Fruit fly (Drosophila melanogaster) whole organism, embryonic: ENCODE data around the gene CG13086.
A peak's percentile ranks its signal among the peaks of the same experiment; 100 is the strongest.

Experiments used
- Bteb2 ChIP-seq: fragments of 200-800 bp; sonication (Bioruptor generic); optimal IDR thresholded peaks from 2 replicates; lab custom pipeline; 2016; ENCODE audit warnings: missing biosample characterization, missing genetic modification characterization
- CG10267 ChIP-seq: fragments of 200-800 bp; sonication (Bioruptor generic); optimal IDR thresholded peaks from 2 replicates; lab custom pipeline; 2018; ENCODE audit warnings: missing biosample characterization, mild to moderate bottlenecking, missing genetic modification characterization, moderate library complexity
- CG11456 ChIP-seq: fragments of 200-800 bp; sonication (Bioruptor generic); IDR thresholded peaks from 3 replicates; pipeline ENCODE4 v1.3.6; 2022; ENCODE audit warnings: missing biosample characterization, missing genetic modification characterization
- CG11560 ChIP-seq: fragments of 200-800 bp; sonication (Bioruptor generic); IDR thresholded peaks from 3 replicates; pipeline ENCODE4 v1.3.6; 2022; ENCODE audit warnings: missing biosample characterization, missing genetic modification characterization
- CG11695 ChIP-seq: fragments of 200-800 bp; sonication (Bioruptor generic); IDR thresholded peaks from 3 replicates; pipeline ENCODE4 v1.3.6; 2022; ENCODE audit warnings: missing biosample characterization, missing genetic modification characterization
- CG12391 ChIP-seq: fragments of 200-800 bp; sonication (Bioruptor generic); optimal IDR thresholded peaks from 3 replicates; lab custom pipeline; 2018; ENCODE audit warnings: missing biosample characterization, mild to moderate bottlenecking, missing genetic modification characterization, moderate library complexity
- CG12744 ChIP-seq: fragments of 200-800 bp; sonication (Bioruptor generic); optimal IDR thresholded peaks from 2 replicates; lab custom pipeline; 2016; ENCODE audit warnings: missing biosample characterization, missing genetic modification characterization
- CG14667 ChIP-seq: fragments of 200-800 bp; sonication (Bioruptor generic); IDR thresholded peaks from 2 replicates; pipeline ENCODE4 v1.3.6; 2022; ENCODE audit warnings: missing biosample characterization, missing genetic modification characterization
- CG1603 ChIP-seq: fragments of 200-800 bp; sonication (Bioruptor generic); optimal IDR thresholded peaks from 2 replicates; lab custom pipeline; 2019; ENCODE audit warnings: missing biosample characterization, mild to moderate bottlenecking, missing genetic modification characterization, moderate library complexity
- CG18011 ChIP-seq: fragments of 200-800 bp; sonication (Bioruptor generic); optimal IDR thresholded peaks from 2 replicates; lab custom pipeline; 2017; ENCODE audit warnings: missing biosample characterization, missing genetic modification characterization, mild to moderate bottlenecking, moderate library complexity, missing genotype
- CG2678 ChIP-seq: fragments of 200-800 bp; sonication (Bioruptor generic); optimal IDR thresholded peaks from 3 replicates; lab custom pipeline; 2019; ENCODE audit warnings: missing biosample characterization, mild to moderate bottlenecking, missing genetic modification characterization, moderate library complexity
- CG2875 ChIP-seq: fragments of 200-800 bp; sonication (Bioruptor generic); optimal IDR thresholded peaks from 2 replicates; lab custom pipeline; 2017; ENCODE audit warnings: missing biosample characterization, mild to moderate bottlenecking, missing genetic modification characterization, missing genetic modification reagents
- CG32532 ChIP-seq: fragments of 200-800 bp; sonication (Bioruptor generic); IDR thresholded peaks from 2 replicates; pipeline ENCODE4 v1.3.6; 2022; ENCODE audit warnings: missing biosample characterization, missing genetic modification characterization
- CG3281 ChIP-seq: fragments of 200-800 bp; sonication (Bioruptor generic); optimal IDR thresholded peaks from 3 replicates; lab custom pipeline; 2017; ENCODE audit warnings: missing biosample characterization, mild to moderate bottlenecking, missing genetic modification characterization
- CG43689 ChIP-seq: fragments of 200-800 bp; sonication (Bioruptor generic); IDR thresholded peaks from 2 replicates; pipeline ENCODE4 v1.3.6; 2022; ENCODE audit warnings: missing biosample characterization, missing genetic modification characterization
- CG5180 ChIP-seq: fragments of 200-800 bp; sonication (Bioruptor generic); optimal IDR thresholded peaks from 3 replicates; lab custom pipeline; 2017; ENCODE audit warnings: missing biosample characterization, missing genetic modification characterization, mild to moderate bottlenecking, moderate library complexity, missing genetic modification reagents
- CG5953 ChIP-seq: fragments of 200-800 bp; sonication (Bioruptor generic); IDR thresholded peaks from 2 replicates; pipeline ENCODE4 v1.3.6; 2022; ENCODE audit warnings: missing biosample characterization, missing genetic modification characterization
- CG6175 ChIP-seq: fragments of 200-800 bp; sonication (Bioruptor generic); IDR thresholded peaks from 3 replicates; pipeline ENCODE4 v1.3.6; 2022; ENCODE audit warnings: missing biosample characterization, missing genetic modification characterization
- CG7556 ChIP-seq: fragments of 200-800 bp; sonication (Bioruptor generic); optimal IDR thresholded peaks from 2 replicates; lab custom pipeline; 2017; ENCODE audit warnings: missing biosample characterization, mild to moderate bottlenecking, missing genetic modification characterization
- CG8281 ChIP-seq: fragments of 200-800 bp; sonication (Bioruptor generic); optimal IDR thresholded peaks from 2 replicates; lab custom pipeline; 2018; ENCODE audit warnings: missing biosample characterization, mild to moderate bottlenecking, missing genetic modification characterization, moderate library complexity
- CG8359 ChIP-seq: fragments of 200-800 bp; sonication (Bioruptor generic); optimal IDR thresholded peaks from 2 replicates; lab custom pipeline; 2017; ENCODE audit warnings: missing biosample characterization, mild to moderate bottlenecking, missing genetic modification characterization, borderline replicate concordance
- Camta ChIP-seq: fragments of 200-800 bp; sonication (Bioruptor generic); optimal IDR thresholded peaks from 2 replicates; lab custom pipeline; 2016; ENCODE audit warnings: missing biosample characterization, missing genetic modification characterization
- CoRest ChIP-seq: fragments of 200-800 bp; sonication (Bioruptor generic); optimal IDR thresholded peaks from 3 replicates; lab custom pipeline; 2018; ENCODE audit warnings: missing biosample characterization, mild to moderate bottlenecking, missing genetic modification characterization, moderate library complexity
- Dref ChIP-seq: fragments of 200-800 bp; sonication (Bioruptor generic); IDR thresholded peaks from 2 replicates; pipeline ENCODE4 v1.3.6; 2022; ENCODE audit warnings: missing biosample characterization, missing genetic modification characterization
- HHEX ChIP-seq: fragments of 200-800 bp; sonication (Bioruptor generic); optimal IDR thresholded peaks from 3 replicates; lab custom pipeline; 2017; ENCODE audit warnings: missing biosample characterization, mild to moderate bottlenecking, missing genetic modification characterization, missing genetic modification reagents
- Hey ChIP-seq: fragments of 200-800 bp; sonication (Bioruptor generic); optimal IDR thresholded peaks from 3 replicates; lab custom pipeline; 2018; ENCODE audit warnings: missing biosample characterization, mild to moderate bottlenecking, missing genetic modification characterization
- Hmr ChIP-seq: fragments of 200-800 bp; sonication (Bioruptor generic); optimal IDR thresholded peaks from 3 replicates; lab custom pipeline; 2017; ENCODE audit warnings: mild to moderate bottlenecking, missing biosample characterization, missing genetic modification reagents, missing genetic modification characterization
- Med ChIP-seq: fragments of 200-800 bp; sonication (Bioruptor generic); peaks from one replicate; lab custom pipeline; 2016; ENCODE audit warnings: missing biosample characterization, missing genetic modification characterization, mild to moderate bottlenecking, inconsistent platforms, moderate library complexity
- Sry-β ChIP-seq: fragments of 200-800 bp; sonication (Bioruptor generic); optimal IDR thresholded peaks from 2 replicates; lab custom pipeline; 2018; ENCODE audit warnings: missing biosample characterization, mild to moderate bottlenecking, missing genetic modification characterization, moderate library complexity
- Ssrp ChIP-seq: fragments of 200-800 bp; sonication (Bioruptor generic); optimal IDR thresholded peaks from 2 replicates; lab custom pipeline; 2018; ENCODE audit warnings: missing biosample characterization, mild to moderate bottlenecking, missing genetic modification characterization, moderate library complexity
- Taf1 ChIP-seq: fragments of 200-800 bp; sonication (Bioruptor generic); IDR thresholded peaks from 2 replicates; pipeline ENCODE4 v1.3.6; 2022; ENCODE audit warnings: missing biosample characterization, missing genetic modification characterization
- Tbp ChIP-seq: fragments of >200 bp; optimal IDR thresholded peaks from 2 replicates; lab custom pipeline; 2018; ENCODE audit warnings: missing biosample characterization, missing genetic modification characterization
- Vsx1 ChIP-seq: fragments of 200-800 bp; sonication (Bioruptor generic); optimal IDR thresholded peaks from 2 replicates; lab custom pipeline; 2017; ENCODE audit warnings: missing biosample characterization, mild to moderate bottlenecking, missing genetic modification characterization, missing genetic modification reagents
- ci ChIP-seq: fragments of 200-800 bp; sonication (Bioruptor generic); IDR thresholded peaks from 3 replicates; pipeline ENCODE4 v1.3.6; 2022; ENCODE audit warnings: missing biosample characterization, missing genetic modification characterization
- crc ChIP-seq: fragments of 200-800 bp; sonication (Bioruptor generic); optimal IDR thresholded peaks from 2 replicates; lab custom pipeline; 2016; ENCODE audit warnings: missing biosample characterization, missing genetic modification characterization
- crp ChIP-seq, 2 experiments: fragments of 200-800 bp; sonication (Bioruptor generic); optimal IDR thresholded peaks; 2 replicates in 1 of 2; 3 replicates in 1 of 2; lab custom pipeline; 2017; ENCODE audit warnings: missing biosample characterization in 2 of 2, missing genetic modification characterization in 2 of 2, mild to moderate bottlenecking in 1 of 2, moderate library complexity in 1 of 2
- dan ChIP-seq: fragments of 200-800 bp; sonication (Bioruptor generic); IDR thresholded peaks from 2 replicates; pipeline ENCODE4 v1.3.6; 2022; ENCODE audit warnings: missing biosample characterization, missing genetic modification characterization
- gfzf ChIP-seq: fragments of 200-800 bp; sonication (Bioruptor generic); optimal IDR thresholded peaks from 2 replicates; lab custom pipeline; 2016; ENCODE audit warnings: missing biosample characterization, mild to moderate bottlenecking, missing genetic modification characterization, moderate library complexity
- ind ChIP-seq: fragments of 200-800 bp; sonication (Bioruptor generic); optimal IDR thresholded peaks from 3 replicates; lab custom pipeline; 2016; ENCODE audit warnings: missing biosample characterization, missing genetic modification characterization
- lab ChIP-seq: fragments of 200-800 bp; sonication (Bioruptor generic); optimal IDR thresholded peaks from 3 replicates; lab custom pipeline; 2017; ENCODE audit warnings: missing biosample characterization, missing genetic modification characterization, mild to moderate bottlenecking, moderate library complexity, missing genetic modification reagents
- nerfin-1 ChIP-seq: fragments of 200-800 bp; sonication (Bioruptor generic); optimal IDR thresholded peaks from 3 replicates; lab custom pipeline; 2019; ENCODE audit warnings: missing biosample characterization, mild to moderate bottlenecking, missing genetic modification characterization, moderate library complexity
- p53 ChIP-seq: fragments of 200-800 bp; sonication (Bioruptor generic); optimal IDR thresholded peaks from 2 replicates; lab custom pipeline; 2016; ENCODE audit warnings: missing biosample characterization, missing genetic modification characterization
- ro ChIP-seq: fragments of 200-800 bp; sonication (Bioruptor generic); IDR thresholded peaks from 2 replicates; pipeline ENCODE4 v1.3.6; 2022; ENCODE audit warnings: missing biosample characterization, missing genetic modification characterization
- so ChIP-seq: fragments of 200-800 bp; sonication (Bioruptor generic); IDR thresholded peaks from 3 replicates; pipeline ENCODE4 v1.3.6; 2022; ENCODE audit warnings: missing biosample characterization, missing genetic modification characterization
- sob ChIP-seq: fragments of 200-800 bp; sonication (Bioruptor generic); IDR thresholded peaks from 2 replicates; pipeline ENCODE4 v1.3.6; 2022; ENCODE audit warnings: missing biosample characterization, missing genetic modification characterization
- sqz ChIP-seq: fragments of 200-800 bp; sonication (Bioruptor generic); optimal IDR thresholded peaks from 3 replicates; lab custom pipeline; 2018; ENCODE audit warnings: missing biosample characterization, mild to moderate bottlenecking, missing genetic modification characterization
- stwl ChIP-seq: fragments of 200-800 bp; sonication (Bioruptor generic); optimal IDR thresholded peaks from 3 replicates; lab custom pipeline; 2018; ENCODE audit warnings: missing biosample characterization, mild to moderate bottlenecking, missing genetic modification characterization, moderate library complexity
- tin ChIP-seq: fragments of 200-800 bp; sonication (Bioruptor generic); optimal IDR thresholded peaks from 3 replicates; lab custom pipeline; 2016; ENCODE audit warnings: missing biosample characterization, missing genetic modification characterization
- tx ChIP-seq: fragments of 200-800 bp; sonication (Bioruptor generic); optimal IDR thresholded peaks from 2 replicates; lab custom pipeline; 2016; ENCODE audit warnings: missing biosample characterization, missing genetic modification characterization
- vvl ChIP-seq: fragments of 200-800 bp; sonication (Bioruptor generic); IDR thresholded peaks from 2 replicates; pipeline ENCODE4 v1.3.6; 2022; ENCODE audit warnings: missing biosample characterization, missing genetic modification characterization
- zf30C ChIP-seq: fragments of 200-800 bp; sonication (Bioruptor generic); optimal IDR thresholded peaks from 3 replicates; lab custom pipeline; 2018; ENCODE audit warnings: missing biosample characterization, mild to moderate bottlenecking, missing genetic modification characterization

CG13086 gene

DNA sequence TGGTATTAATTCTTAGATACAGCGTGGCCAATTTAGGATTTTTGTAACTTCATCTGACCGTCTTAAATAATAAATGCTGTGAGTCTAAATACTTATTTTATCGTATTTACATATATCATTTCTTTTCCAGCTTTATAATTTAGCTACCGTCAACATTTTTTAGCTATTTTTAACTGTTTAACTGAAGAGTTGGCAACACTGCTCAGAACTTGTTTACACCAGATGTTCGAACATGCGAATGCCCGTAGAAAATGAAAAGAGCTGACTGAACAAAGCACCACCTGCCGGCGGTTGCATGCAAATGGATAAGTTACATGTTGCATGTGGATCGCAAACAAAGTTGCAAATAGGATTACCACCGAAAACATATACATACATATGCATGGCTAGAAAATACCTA, 645 bp upstream of the CG13086 start (continued):
- TF ChIP-seq Sry-β (peak; percentile 95), CG10267 (tag; lab: Kevin White, UChicago) (no peak), CG5180 (GFP tag; lab: Kevin White, UChicago) (peak; percentile 100), tin (GFP tag; lab: Kevin White, UChicago) (peak; percentile 6), CG2875 (GFP tag; lab: Kevin White, UChicago) (peak; percentile 12), lab (GFP tag; lab: Kevin White, UChicago) (no peak), Med (GFP tag; lab: Kevin White, UChicago) (peak; percentile 88), CG18011 (no peak), CG11560 (tag; lab: Robert Waterston, UW) (no peak), CG32532 (GFP tag; lab: Robert Waterston, UW) (peak; percentile 52; the same call in 1 of the 2 replicates), CG43689 (GFP tag; lab: Robert Waterston, UW) (no peak), CG7556 (GFP tag; lab: Kevin White, UChicago) (peak; percentile 4), CG12391 (tag; lab: Kevin White, UChicago) (peak; percentile 12), gfzf (GFP tag; lab: Kevin White, UChicago) (no peak), HHEX (GFP tag; lab: Kevin White, UChicago) (no peak), Hmr (GFP tag; lab: Kevin White, UChicago) (peak; percentile 6), CG14667 (GFP tag; lab: Robert Waterston, UW) (no peak), CG6175 (GFP tag; lab: Robert Waterston, UW) (peak; percentile 87; the same call in 2 of the 3 replicates), crp (GFP tag; optimal IDR thresholded peaks at IDR 0.05; lab: Kevin White, UChicago) (peak in 1 of 2 experiments; percentile 30), Dref (GFP tag; lab: Robert Waterston, UW) (no peak), CG11695 (no peak), so (no peak), Taf1 (GFP tag; lab: Robert Waterston, UW) (no peak), nerfin-1 (tag; lab: Kevin White, UChicago) (peak; percentile 60), Ssrp (tag; lab: Kevin White, UChicago) (no peak), dan (GFP tag; lab: Robert Waterston, UW) (no peak), zf30C (GFP tag; lab: Kevin White, UChicago) (no peak), CG1603 (tag; lab: Kevin White, UChicago) (peak; percentile 28), CG12744 (GFP tag; lab: Kevin White, UChicago) (no peak), CG3281 (GFP tag; lab: Kevin White, UChicago) (peak; percentile 30), Camta (GFP tag; lab: Kevin White, UChicago) (no peak), CG8281 (tag; lab: Kevin White, UChicago) (no peak), ci (GFP tag; lab: Robert Waterston, UW) (0 out of 3 replicates have a peak, but pooled peaks have one; percentile 51), sob (GFP tag; lab: Robert Waterston, UW) (0 out of 2 replicates have a peak, but pooled peaks have one; percentile 9), CG2678 (peak; percentile 11), CoRest (tag; lab: Kevin White, UChicago) (peak; percentile 29), p53 (GFP tag; lab: Kevin White, UChicago) (no peak), Hey (no peak), ind (GFP tag; lab: Kevin White, UChicago) (peak; percentile 20), Tbp (GFP tag; lab: Kevin White, UChicago) (peak; percentile 48), CG11456 (GFP tag; lab: Robert Waterston, UW) (peak; percentile 53; the same call in 1 of the 3 replicates), sqz (GFP tag; lab: Kevin White, UChicago) (no peak), CG8359 (GFP tag; lab: Kevin White, UChicago) (no peak), vvl (GFP tag; lab: Robert Waterston, UW) (peak; percentile 52), tx (no peak), crc (GFP tag; lab: Kevin White, UChicago) (no peak), ro (GFP tag; lab: Robert Waterston, UW) (no peak), Vsx1 (GFP tag; lab: Kevin White, UChicago) (peak; percentile 16), CG5953 (GFP tag; lab: Robert Waterston, UW) (peak; percentile 20; the same call in 1 of the 2 replicates), Bteb2 (GFP tag; lab: Kevin White, UChicago) (no peak), stwl (peak; percentile 42)
